Worm (Caenorhabditis elegans) whole organism, midembryonic: Measurements from ENCODE around the gene mrps-25.
A peak's percentile ranks its signal among the peaks of the same experiment; 100 is the strongest.

Experiments
- T22C8.4 ChIP-seq: fragments of 200-800 bp; sonication (Bioruptor generic); IDR thresholded peaks from 2 replicates; pipeline ENCODE4 v1.3.6; 2022; ENCODE audit warnings: missing genetic modification characterization, missing compliant biosample characterization
- cog-1 ChIP-seq: sonication (generic microtip); optimal IDR thresholded peaks from 2 replicates; lab custom pipeline; 2016; ENCODE audit warnings: missing genetic modification characterization, missing compliant biosample characterization
- flt-1 ChIP-seq: fragments of 200-800 bp; sonication (Bioruptor generic); IDR thresholded peaks from 2 replicates; pipeline ENCODE4 v1.3.6; 2022; ENCODE audit warnings: missing genetic modification characterization, missing compliant biosample characterization
- klf-2 ChIP-seq: fragments of 200-800 bp; sonication (Bioruptor generic); conservative IDR thresholded peaks from 2 replicates; pipeline ENCODE4 v1.3.6; 2022; ENCODE audit warnings: missing genetic modification reagents, missing genetic modification characterization, missing compliant biosample characterization
- med-1 ChIP-seq: sonication (generic microtip); optimal IDR thresholded peaks from 2 replicates; lab custom pipeline; 2017; ENCODE audit warnings: missing genetic modification characterization, mild to moderate bottlenecking, missing compliant biosample characterization, antibody characterized with exemption, missing genetic modification reagents; ENCODE audit not compliant: insufficient read depth
- ref-1 ChIP-seq: fragments of 200-800 bp; sonication (Bioruptor generic); conservative IDR thresholded peaks from 2 replicates; pipeline ENCODE4 v1.3.6; 2022; ENCODE audit warnings: missing genetic modification reagents, missing genetic modification characterization, missing compliant biosample characterization
- tab-1 ChIP-seq: fragments of 200-800 bp; sonication (Bioruptor generic); IDR thresholded peaks from 2 replicates; pipeline ENCODE4 v1.3.6; 2022; ENCODE audit warnings: missing genetic modification characterization, missing compliant biosample characterization
- ztf-23 ChIP-seq: fragments of 200-800 bp; sonication (Bioruptor generic); IDR thresholded peaks from 2 replicates; pipeline ENCODE4 v1.3.6; 2022; ENCODE audit warnings: missing genetic modification reagents, missing genetic modification characterization, missing compliant biosample characterization
- ztf-29 ChIP-seq: fragments of 200-800 bp; sonication (Bioruptor generic); IDR thresholded peaks from 2 replicates; pipeline ENCODE4 v1.3.6; 2022; ENCODE audit warnings: missing genetic modification reagents, missing genetic modification characterization, missing compliant biosample characterization

Gene mrps-25

DNA sequence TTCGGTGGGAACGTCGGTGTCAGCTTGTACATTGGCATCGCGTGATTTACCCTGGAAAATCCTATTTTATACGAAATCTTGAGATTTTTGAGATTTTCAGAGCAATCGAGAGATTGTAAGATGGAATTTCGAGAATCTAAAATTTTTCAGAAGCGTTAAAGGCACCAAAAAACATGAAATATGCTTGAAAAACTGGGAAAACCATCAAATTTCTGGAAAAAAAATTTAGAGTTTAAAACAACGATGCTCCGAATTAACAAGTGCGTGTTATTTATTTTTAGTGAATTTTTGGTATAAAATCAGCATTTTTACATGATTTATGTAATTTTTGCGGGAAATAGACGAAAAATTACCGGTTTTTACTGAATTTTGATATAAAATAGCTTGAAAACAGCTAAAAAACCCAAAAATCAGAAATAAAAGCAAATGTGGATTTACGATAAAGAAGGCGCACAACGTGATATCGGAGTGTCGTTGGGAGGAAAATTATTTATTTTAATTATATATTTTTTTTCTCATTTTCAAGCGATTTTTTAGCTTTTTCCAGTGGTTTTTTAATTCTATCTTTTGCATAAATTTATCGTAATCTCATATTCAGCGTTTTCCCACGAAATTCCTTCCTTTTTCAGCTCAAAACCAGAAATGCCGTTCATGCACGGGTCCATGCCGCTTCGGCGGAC is at the start of gene mrps-25, which contains the start of gene Y55F3AM.13:
mrps-25 (plus strand) TSS at position 630 of the 680 bp plus-strand sequence.
Y55F3AM.13 (minus strand) TSS at position 51 of the 680 bp plus-strand sequence.
- TF ChIP-seq ztf-29, result no peak
- no peak for TF ChIP-seq ztf-23 (GFP tag; lab: Robert Waterston, UW)
- no peak for TF ChIP-seq med-1 (GFP tag; lab: Kevin White, UChicago)
- no peak for TF ChIP-seq T22C8.4 (GFP tag; lab: Robert Waterston, UW)
- TF ChIP-seq tab-1 (GFP tag; lab: Robert Waterston, UW), result no peak
- no peak for TF ChIP-seq ref-1 (GFP tag; lab: Robert Waterston, UW)
- no peak for TF ChIP-seq flt-1 (GFP tag; lab: Robert Waterston, UW)

ce11 chrIV:1009546-1009945 is 47.1 kb upstream of the mrps-25 start, which contains the start of gene Y55F3AM.9:
TSS of gene Y55F3AM.9 (minus strand) at chrIV:1009734.
- TF ChIP-seq ztf-23 (GFP tag; lab: Robert Waterston, UW) (no peak), cog-1 (tag; lab: Kevin White, UChicago) (no peak), ref-1 (GFP tag; lab: Robert Waterston, UW) (no peak), T22C8.4 (GFP tag; lab: Robert Waterston, UW) (no peak), ztf-29 (no peak), klf-2 (GFP tag; lab: Robert Waterston, UW) (no peak), tab-1 (GFP tag; lab: Robert Waterston, UW) (no peak), flt-1 (GFP tag; lab: Robert Waterston, UW) (no peak)

- TF ChIP-seq ref-1 (GFP tag; lab: Robert Waterston, UW), result no peak
- no peak for TF ChIP-seq T22C8.4 (GFP tag; lab: Robert Waterston, UW)
- no peak for TF ChIP-seq flt-1 (GFP tag; lab: Robert Waterston, UW)
- no peak for TF ChIP-seq ztf-29
- TF ChIP-seq ztf-23 (GFP tag; lab: Robert Waterston, UW), result no peak
- TF ChIP-seq tab-1 (GFP tag; lab: Robert Waterston, UW), result no peak
- TF ChIP-seq cog-1 (tag; lab: Kevin White, UChicago), result no peak
- no peak for TF ChIP-seq klf-2 (GFP tag; lab: Robert Waterston, UW)
- no peak for TF ChIP-seq med-1 (GFP tag; lab: Kevin White, UChicago)
Observed at ce11 chrIV:1010212-1010611, 46.5 kb upstream of the mrps-25 start, which contains the start of gene atg-3. TSS of gene atg-3 (plus strand) at chrIV:1010512.

DNA sequence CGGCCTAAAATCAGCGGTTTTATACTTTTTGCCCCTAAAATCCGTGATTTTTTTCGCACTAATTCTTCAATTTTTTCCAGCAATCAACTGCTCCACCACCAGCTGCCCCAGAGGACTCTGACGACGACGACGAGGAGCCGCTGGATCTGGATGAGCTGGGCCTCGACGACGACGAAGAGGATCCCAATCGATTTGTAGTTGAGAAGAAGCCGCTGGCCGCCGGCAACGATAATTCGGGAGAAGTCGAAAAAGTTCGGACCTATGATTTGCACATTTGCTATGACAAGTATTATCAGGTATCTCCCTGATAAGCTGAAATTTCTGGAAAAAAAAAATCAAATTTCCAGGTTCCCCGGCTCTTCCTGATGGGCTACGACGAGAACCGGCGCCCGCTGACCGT is 44.9 kb upstream of the mrps-25 start:
- no peak for TF ChIP-seq flt-1 (GFP tag; lab: Robert Waterston, UW)
- no peak for TF ChIP-seq cog-1 (tag; lab: Kevin White, UChicago)
- TF ChIP-seq T22C8.4 (GFP tag; lab: Robert Waterston, UW), result no peak
- no peak for TF ChIP-seq tab-1 (GFP tag; lab: Robert Waterston, UW)
- no peak for TF ChIP-seq med-1 (GFP tag; lab: Kevin White, UChicago)
- no peak for TF ChIP-seq ztf-23 (GFP tag; lab: Robert Waterston, UW)
- TF ChIP-seq ztf-29, result no peak

DNA sequence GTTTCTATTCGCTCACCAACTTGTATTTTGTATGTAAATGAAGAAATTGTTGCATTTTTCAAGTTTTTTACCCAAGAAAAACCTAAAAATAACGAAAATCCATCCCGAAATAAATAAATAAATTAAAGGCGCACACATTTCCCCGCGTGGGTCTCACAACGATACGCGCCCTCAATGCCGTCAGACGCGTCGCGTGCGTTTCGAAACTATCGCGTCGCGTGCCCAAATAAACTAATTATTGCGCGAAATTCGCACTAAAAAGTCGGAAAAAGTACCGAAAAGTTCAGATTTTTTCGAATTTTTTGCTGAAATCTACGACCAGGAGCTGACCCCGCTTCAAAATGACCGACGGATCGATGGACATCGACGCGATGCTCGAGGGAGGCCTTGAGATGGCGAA is 44.2 kb upstream of the mrps-25 start, which contains the start of gene rbm-39:
rbm-39 (plus strand) TSS at position 178 of the 400 bp plus-strand sequence.
- no peak for TF ChIP-seq flt-1 (GFP tag; lab: Robert Waterston, UW)
- TF ChIP-seq ztf-23 (GFP tag; lab: Robert Waterston, UW), result peak; percentile 63; the same call in 1 of the 2 replicates
- TF ChIP-seq cog-1 (tag; lab: Kevin White, UChicago), result peak; percentile 42
- no peak for TF ChIP-seq T22C8.4 (GFP tag; lab: Robert Waterston, UW)

DNA sequence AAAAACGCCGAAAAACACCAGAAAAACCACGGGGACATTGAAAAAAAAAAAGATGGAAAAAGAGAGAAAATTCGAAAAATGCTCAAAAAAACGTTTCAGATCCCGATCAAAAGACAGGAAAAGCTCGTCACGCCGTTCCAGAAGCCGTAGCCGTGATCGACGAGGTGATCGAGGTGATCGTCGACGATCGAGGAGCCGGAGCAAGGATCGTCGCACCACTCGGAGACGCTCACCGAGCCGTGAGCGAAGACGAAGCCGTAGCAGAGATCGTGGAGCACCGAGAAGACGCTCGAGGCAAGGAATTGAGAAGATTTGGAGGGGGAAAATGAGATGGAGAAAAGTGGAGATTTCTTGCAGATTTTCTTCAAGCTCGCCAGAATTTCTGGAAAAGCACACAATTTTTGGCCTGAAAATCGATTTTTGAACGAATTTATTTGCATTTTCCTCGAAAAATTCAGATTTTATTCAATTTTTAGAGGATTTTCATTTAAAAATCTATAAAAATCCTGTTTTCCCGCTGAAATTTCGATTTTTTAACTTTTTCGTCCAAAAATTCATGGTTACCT is 43.4 kb upstream of the mrps-25 start:
- TF ChIP-seq cog-1 (tag; lab: Kevin White, UChicago) (no peak), tab-1 (GFP tag; lab: Robert Waterston, UW) (no peak), ztf-23 (GFP tag; lab: Robert Waterston, UW) (no peak), ztf-29 (no peak), klf-2 (GFP tag; lab: Robert Waterston, UW) (no peak), flt-1 (GFP tag; lab: Robert Waterston, UW) (no peak), med-1 (GFP tag; lab: Kevin White, UChicago) (no peak), ref-1 (GFP tag; lab: Robert Waterston, UW) (no peak), T22C8.4 (GFP tag; lab: Robert Waterston, UW) (no peak)

DNA sequence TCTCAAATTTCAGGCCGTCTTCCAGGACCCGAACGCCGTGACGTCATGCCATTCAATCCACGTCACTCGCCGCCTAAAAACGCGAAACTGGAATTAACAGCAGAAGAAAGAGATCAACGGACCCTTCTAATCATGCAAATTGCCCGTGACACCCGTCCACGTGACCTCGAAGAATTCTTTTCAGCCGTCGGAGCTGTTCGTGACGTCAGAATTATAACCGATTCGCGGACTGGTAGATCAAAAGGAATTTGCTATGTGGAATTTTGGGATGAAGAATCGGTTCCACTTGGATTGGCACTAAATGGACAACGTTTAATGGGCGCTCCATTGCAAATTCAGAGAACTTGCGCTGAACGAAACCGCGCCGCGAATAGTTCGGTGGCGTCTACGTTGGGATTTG is 41.3 kb upstream of the mrps-25 start:
- TF ChIP-seq med-1 (GFP tag; lab: Kevin White, UChicago), result no peak
- no peak for TF ChIP-seq ref-1 (GFP tag; lab: Robert Waterston, UW)
- no peak for TF ChIP-seq ztf-23 (GFP tag; lab: Robert Waterston, UW)
- TF ChIP-seq flt-1 (GFP tag; lab: Robert Waterston, UW), result no peak
- no peak for TF ChIP-seq tab-1 (GFP tag; lab: Robert Waterston, UW)
- no peak for TF ChIP-seq klf-2 (GFP tag; lab: Robert Waterston, UW)
- no peak for TF ChIP-seq ztf-29
- TF ChIP-seq T22C8.4 (GFP tag; lab: Robert Waterston, UW), result no peak
- no peak for TF ChIP-seq cog-1 (tag; lab: Kevin White, UChicago)

- TF ChIP-seq med-1 (GFP tag; lab: Kevin White, UChicago) (no peak), klf-2 (GFP tag; lab: Robert Waterston, UW) (no peak), T22C8.4 (GFP tag; lab: Robert Waterston, UW) (no peak), flt-1 (GFP tag; lab: Robert Waterston, UW) (no peak), ztf-23 (GFP tag; lab: Robert Waterston, UW) (no peak)
Observed at ce11 chrIV:1019801-1020200, 36.9 kb upstream of the mrps-25 start.

- TF ChIP-seq ztf-29 (no peak), ref-1 (GFP tag; lab: Robert Waterston, UW) (no peak), med-1 (GFP tag; lab: Kevin White, UChicago) (no peak)
Observed at ce11 chrIV:1029939-1030338, 26.8 kb upstream of the mrps-25 start, which contains the start of gene abhd-14. TSS of gene abhd-14 (minus strand) at chrIV:1030039.
